Fruit fly (Drosophila melanogaster) whole organism, wandering third instar larva: ENCODE measurements around the gene BG642312.

Source experiments
- Abd-B ChIP-seq: fragments of >200 bp; optimal IDR thresholded peaks from 2 replicates; lab custom pipeline; 2017; ENCODE audit warnings: missing biosample characterization, missing genetic modification characterization
- CG32264 ChIP-seq: fragments of 200-800 bp; sonication (Bioruptor generic); optimal IDR thresholded peaks from 2 replicates; lab custom pipeline; 2016; ENCODE audit warnings: missing biosample characterization, missing genetic modification characterization
- CG9705 ChIP-seq: fragments of 200-800 bp; sonication (Bioruptor generic); optimal IDR thresholded peaks from 2 replicates; lab custom pipeline; 2018; ENCODE audit warnings: missing biosample characterization, mild to moderate bottlenecking, missing genetic modification characterization
- CrebA ChIP-seq: fragments of 200-800 bp; sonication (Bioruptor generic); optimal IDR thresholded peaks from 2 replicates; lab custom pipeline; 2016; ENCODE audit warnings: missing biosample characterization, mild to moderate bottlenecking, missing genetic modification characterization, borderline replicate concordance
- Dfd ChIP-seq: fragments of >200 bp; optimal IDR thresholded peaks from 2 replicates; lab custom pipeline; 2017; ENCODE audit warnings: missing biosample characterization, missing genetic modification characterization
- Dif ChIP-seq: fragments of 200-275, 200-300 bp; sonication (Bioruptor generic); optimal IDR thresholded peaks from 2 replicates; lab custom pipeline; 2018; ENCODE audit warnings: missing biosample characterization, missing genetic modification characterization; ENCODE audit not compliant: partially characterized antibody
- GATAd ChIP-seq: sonication (Bioruptor generic); optimal IDR thresholded peaks from 2 replicates; lab custom pipeline; 2016; ENCODE audit warnings: missing biosample characterization, missing genetic modification characterization
- HLH106 ChIP-seq: fragments of 200-800 bp; optimal IDR thresholded peaks from 3 replicates; lab custom pipeline; 2019; ENCODE audit warnings: missing biosample characterization, mild to moderate bottlenecking, missing genetic modification characterization, moderate library complexity
- Hnf4 ChIP-seq: fragments of 200-800 bp; sonication (Bioruptor generic); optimal IDR thresholded peaks from 2 replicates; lab custom pipeline; 2016; ENCODE audit warnings: missing biosample characterization, mild to moderate bottlenecking, missing genetic modification characterization
- Hr78 ChIP-seq: fragments of >200 bp; optimal IDR thresholded peaks from 2 replicates; lab custom pipeline; 2017; ENCODE audit warnings: missing biosample characterization, missing genetic modification characterization
- Hr83 ChIP-seq: fragments of 200-300 bp; sonication (Bioruptor generic); optimal IDR thresholded peaks from 2 replicates; lab custom pipeline; 2016; ENCODE audit warnings: missing biosample characterization, mild to moderate bottlenecking, missing genetic modification characterization, moderate library complexity; ENCODE audit not compliant: poor library complexity, severe bottlenecking
- Jra ChIP-seq: sonication (Bioruptor generic); optimal IDR thresholded peaks from 2 replicates; lab custom pipeline; 2016; ENCODE audit warnings: missing biosample characterization, missing genetic modification characterization
- Mio ChIP-seq: sonication (Bioruptor generic); optimal IDR thresholded peaks from 2 replicates; lab custom pipeline; 2016; ENCODE audit warnings: missing biosample characterization, missing genetic modification characterization
- Myc ChIP-seq: fragments of >200 bp; optimal IDR thresholded peaks from 2 replicates; lab custom pipeline; 2017
- N ChIP-seq: fragments of >200 bp; optimal IDR thresholded peaks from 2 replicates; lab custom pipeline; 2018; ENCODE audit warnings: missing biosample characterization, missing external identifiers, missing genetic modification characterization
- OdsH ChIP-seq: fragments of 200-800 bp; sonication (Bioruptor generic); optimal IDR thresholded peaks from 2 replicates; lab custom pipeline; 2016; ENCODE audit warnings: missing biosample characterization, mild to moderate bottlenecking, missing genetic modification characterization
- Rel ChIP-seq, 2 experiments: fragments of 200-800 bp; sonication (Bioruptor generic) in 1 of 2; optimal IDR thresholded peaks; 2 replicates in 1 of 2; 3 replicates in 1 of 2; lab custom pipeline; 2016 to 2019; ENCODE audit warnings: mild to moderate bottlenecking in 2 of 2, missing biosample characterization in 2 of 2, missing genetic modification characterization in 2 of 2, moderate library complexity in 1 of 2
- Sp1 ChIP-seq: fragments of 200-800 bp; sonication (Bioruptor generic); optimal IDR thresholded peaks from 3 replicates; lab custom pipeline; 2019; ENCODE audit warnings: missing biosample characterization, mild to moderate bottlenecking, missing genetic modification characterization, moderate library complexity
- Vsx2 ChIP-seq: fragments of 200-300, 225-300 bp; sonication (Bioruptor generic); optimal IDR thresholded peaks from 2 replicates; lab custom pipeline; 2018; ENCODE audit warnings: missing biosample characterization, missing genetic modification characterization; ENCODE audit not compliant: partially characterized antibody
- br ChIP-seq: fragments of 200-800 bp; sonication (Bioruptor generic); optimal IDR thresholded peaks from 2 replicates; lab custom pipeline; 2016; ENCODE audit warnings: missing biosample characterization, missing genetic modification characterization
- dmrt93B ChIP-seq: fragments of 200-800 bp; sonication (Bioruptor generic); optimal IDR thresholded peaks from 2 replicates; lab custom pipeline; 2018; ENCODE audit warnings: missing biosample characterization, mild to moderate bottlenecking, missing genetic modification characterization
- dsf ChIP-seq: sonication (Bioruptor generic); optimal IDR thresholded peaks from 2 replicates; lab custom pipeline; 2016; ENCODE audit warnings: missing biosample characterization, missing genetic modification characterization, borderline replicate concordance
- ey ChIP-seq: fragments of 200-800 bp; sonication (Bioruptor generic); optimal IDR thresholded peaks from 2 replicates; lab custom pipeline; 2016; ENCODE audit warnings: missing biosample characterization, missing genetic modification characterization
- foxo ChIP-seq, 2 experiments: fragments of 200-800 bp; sonication (Bioruptor generic); optimal IDR thresholded peaks; 2 replicates in 1 of 2; 3 replicates in 1 of 2; lab custom pipeline; 2016 to 2017; ENCODE audit warnings: missing biosample characterization in 2 of 2, missing genetic modification characterization in 2 of 2
- fru ChIP-seq: fragments of 200-800 bp; sonication (Bioruptor generic); optimal IDR thresholded peaks from 3 replicates; lab custom pipeline; 2016; ENCODE audit warnings: missing biosample characterization, mild to moderate bottlenecking, missing genetic modification characterization
- h ChIP-seq: fragments of 200-800 bp; sonication (Bioruptor generic); optimal IDR thresholded peaks from 3 replicates; lab custom pipeline; 2016; ENCODE audit warnings: missing biosample characterization, mild to moderate bottlenecking, missing genetic modification characterization
- jim ChIP-seq: fragments of 175-275, 200-325 bp; sonication (Bioruptor generic); optimal IDR thresholded peaks from 2 replicates; lab custom pipeline; 2016; ENCODE audit warnings: missing biosample characterization, mild to moderate bottlenecking, missing genetic modification characterization
- pan ChIP-seq: fragments of >200 bp; optimal IDR thresholded peaks from 2 replicates; lab custom pipeline; 2017
- psq ChIP-seq: fragments of 200-800 bp; sonication (Bioruptor generic); optimal IDR thresholded peaks from 3 replicates; lab custom pipeline; 2017; ENCODE audit warnings: missing biosample characterization, mild to moderate bottlenecking, missing genetic modification characterization, moderate library complexity
- rgr ChIP-seq: fragments of 200-800 bp; sonication (Bioruptor generic); optimal IDR thresholded peaks from 3 replicates; lab custom pipeline; 2016; ENCODE audit warnings: missing biosample characterization, mild to moderate bottlenecking, missing genetic modification characterization
- sage ChIP-seq: fragments of 200-800 bp; sonication (Bioruptor generic); optimal IDR thresholded peaks from 2 replicates; lab custom pipeline; 2016; ENCODE audit warnings: missing biosample characterization, mild to moderate bottlenecking, missing genetic modification characterization
- sv ChIP-seq: fragments of 200-800 bp; sonication (Bioruptor generic); optimal IDR thresholded peaks from 3 replicates; lab custom pipeline; 2016; ENCODE audit warnings: missing biosample characterization, missing genetic modification characterization
- tai ChIP-seq: sonication (Bioruptor generic); optimal IDR thresholded peaks from 2 replicates; lab custom pipeline; 2016; ENCODE audit warnings: missing biosample characterization, missing genetic modification characterization
- usp ChIP-seq: fragments of >200 bp; optimal IDR thresholded peaks from 2 replicates; lab custom pipeline; 2017; ENCODE audit warnings: missing biosample characterization, missing genetic modification characterization
- woc ChIP-seq: sonication (Bioruptor generic); optimal IDR thresholded peaks from 2 replicates; lab custom pipeline; 2016; ENCODE audit warnings: missing biosample characterization, mild to moderate bottlenecking, missing genetic modification characterization

BG642312 gene

dm6 chr3L:6215976-6216786, 17.0 kb downstream of the BG642312 start:
- no peak for TF ChIP-seq tai (GFP tag; lab: Kevin White, UChicago)
- TF ChIP-seq Dif (GFP tag; lab: Kevin White, UChicago), result no peak
- TF ChIP-seq psq (GFP tag; lab: Kevin White, UChicago), result no peak
- no peak for TF ChIP-seq Myc (lab: Kevin White, UChicago)
- TF ChIP-seq br (GFP tag; lab: Kevin White, UChicago), result no peak
- no peak for TF ChIP-seq Dfd (GFP tag; lab: Kevin White, UChicago)
- no peak for TF ChIP-seq foxo (GFP tag; optimal IDR thresholded peaks at IDR 0.05; lab: Kevin White, UChicago)
- TF ChIP-seq sv (GFP tag; lab: Kevin White, UChicago), result no peak
- no peak for TF ChIP-seq Hnf4 (GFP tag; lab: Kevin White, UChicago)
- no peak for TF ChIP-seq HLH106 (tag; lab: Kevin White, UChicago)
- TF ChIP-seq OdsH (GFP tag; lab: Kevin White, UChicago), result no peak
- no peak for TF ChIP-seq Jra
- no peak for TF ChIP-seq CG9705 (GFP tag; lab: Kevin White, UChicago)
- TF ChIP-seq CG32264 (GFP tag; lab: Kevin White, UChicago), result no peak
- no peak for TF ChIP-seq Hr83
- no peak for TF ChIP-seq Abd-B (GFP tag; lab: Kevin White, UChicago)
- TF ChIP-seq rgr (GFP tag; lab: Kevin White, UChicago), result no peak
- TF ChIP-seq, all 38 proteins: peak for 0

dm6 chr3L:6200173-6200572, 33.0 kb downstream of the BG642312 start, which contains the start of gene CG8219:
CG8219 (plus strand) TSS chr3L:6200473.
- TF ChIP-seq sv (GFP tag; lab: Kevin White, UChicago) (no peak), CrebA (no peak)

dm6 chr3L:6193556-6194114, 39.5 kb downstream of the BG642312 start:
- TF ChIP-seq Dfd (GFP tag; lab: Kevin White, UChicago) (no peak), N (no peak), Hnf4 (GFP tag; lab: Kevin White, UChicago) (no peak), pan (no peak), dsf (GFP tag; lab: Kevin White, UChicago) (no peak), fru (GFP tag; lab: Kevin White, UChicago) (no peak), jim (GFP tag; lab: Kevin White, UChicago) (no peak), HLH106 (tag; lab: Kevin White, UChicago) (no peak), GATAd (GFP tag; lab: Kevin White, UChicago) (no peak), Dif (GFP tag; lab: Kevin White, UChicago) (no peak), CG9705 (GFP tag; lab: Kevin White, UChicago) (no peak), rgr (GFP tag; lab: Kevin White, UChicago) (no peak), ey (GFP tag; lab: Kevin White, UChicago) (no peak), tai (GFP tag; lab: Kevin White, UChicago) (no peak), br (GFP tag; lab: Kevin White, UChicago) (no peak), sage (GFP tag; lab: Kevin White, UChicago) (no peak), Mio (GFP tag; lab: Kevin White, UChicago) (no peak)

- TF ChIP-seq woc (GFP tag; lab: Kevin White, UChicago) (peak; percentile 88), Abd-B (GFP tag; lab: Kevin White, UChicago) (no peak), OdsH (GFP tag; lab: Kevin White, UChicago) (peak; percentile 80), dsf (GFP tag; lab: Kevin White, UChicago) (peak; percentile 55), Hr78 (GFP tag; lab: Kevin White, UChicago) (no peak), sage (GFP tag; lab: Kevin White, UChicago) (no peak), h (peak; percentile 87), Dfd (GFP tag; lab: Kevin White, UChicago) (no peak), Sp1 (GFP tag; lab: Kevin White, UChicago) (peak; percentile 83), GATAd (GFP tag; lab: Kevin White, UChicago) (no peak), dmrt93B (GFP tag; lab: Kevin White, UChicago) (peak; percentile 84), N (no peak), tai (GFP tag; lab: Kevin White, UChicago) (no peak), CrebA (no peak), pan (no peak), psq (GFP tag; lab: Kevin White, UChicago) (peak; percentile 83), sv (GFP tag; lab: Kevin White, UChicago) (peak; percentile 78), Mio (GFP tag; lab: Kevin White, UChicago) (no peak), Vsx2 (GFP tag; lab: Kevin White, UChicago) (no peak), CG9705 (GFP tag; lab: Kevin White, UChicago) (peak; percentile 82), Myc (lab: Kevin White, UChicago) (peak; percentile 12), rgr (GFP tag; lab: Kevin White, UChicago) (peak; percentile 86), Rel (GFP tag; optimal IDR thresholded peaks at IDR 0.05; lab: Kevin White, UChicago) (no peak), Rel (tag; optimal IDR thresholded peaks at IDR 0.05; lab: Kevin White, UChicago) (peak; percentile 26), fru (GFP tag; lab: Kevin White, UChicago) (no peak), usp (GFP tag; lab: Kevin White, UChicago) (no peak), br (GFP tag; lab: Kevin White, UChicago) (no peak), jim (GFP tag; lab: Kevin White, UChicago) (no peak)
These were observed 40.2 kb downstream of the BG642312 start, which contains the start of the genes Sf3b6 and Tnpo for dm6 chr3L:6192822-6193555. Sf3b6 (minus strand) TSS chr3L:6193179. Tnpo (plus strand) TSS chr3L:6193480.
